Worm (Caenorhabditis elegans): Measurements from ENCODE around the gene sgca-1.

- TF ChIP-seq pha-4 (tag; optimal IDR thresholded peaks at IDR 0.05) (no peak), nhr-237 (tag; optimal IDR thresholded peaks at IDR 0.05) (no peak), elt-1 (tag; optimal IDR thresholded peaks at IDR 0.05; ENCODE audit: borderline replicate concordance, insufficient read depth) (no peak), mep-1 (tag; optimal IDR thresholded peaks at IDR 0.05) (no peak), nhr-76 (tag; optimal IDR thresholded peaks at IDR 0.05) (no peak), ces-1 (GFP tag; optimal IDR thresholded peaks at IDR 0.05) (no peak), nhr-12 (tag; optimal IDR thresholded peaks at IDR 0.05) (no peak), unc-62 (GFP tag; optimal IDR thresholded peaks at IDR 0.05) (no peak), nhr-28 (tag; optimal IDR thresholded peaks at IDR 0.05) (no peak), bed-3 (GFP tag; optimal IDR thresholded peaks at IDR 0.05) (no peak), lin-32 (GFP tag; optimal IDR thresholded peaks at IDR 0.05) (no peak)
These were observed 50.8 kb downstream of the sgca-1 start for ce11 chrX:6738535-6738934.

Measured in whole organism, mixed stage, embryonic.